Worm (Caenorhabditis elegans) whole organism, L3 larva: Measurements from ENCODE around the gene K08B12.1.

Experiments
- aly-2 ChIP-seq: fragments of 150-350 bp; optimal IDR thresholded peaks from 2 replicates; lab custom pipeline; 2014; ENCODE audit warnings: missing biosample characterization, missing genetic modification characterization
- ama-1 ChIP-seq: fragments of 150-350 bp; optimal IDR thresholded peaks from 2 replicates; lab custom pipeline; 2018
- ceh-16 ChIP-seq: sonication (generic microtip); optimal IDR thresholded peaks from 2 replicates; lab custom pipeline; 2017; ENCODE audit warnings: missing biosample characterization, missing genetic modification characterization
- ceh-28 ChIP-seq: fragments of 150-350 bp; optimal IDR thresholded peaks from 2 replicates; lab custom pipeline; 2014; ENCODE audit warnings: missing biosample characterization, missing genetic modification reagents, missing genetic modification characterization
- ceh-9 ChIP-seq: sonication (generic microtip); optimal IDR thresholded peaks from 2 replicates; lab custom pipeline; 2018; ENCODE audit warnings: missing biosample characterization, missing genetic modification characterization
- daf-12 ChIP-seq: fragments of 150-350 bp; optimal IDR thresholded peaks from 2 replicates; lab custom pipeline; 2014; ENCODE audit warnings: missing biosample characterization, missing genetic modification reagents, missing genetic modification characterization
- egl-27 ChIP-seq: sonication (generic microtip); optimal IDR thresholded peaks from 4 replicates; lab custom pipeline; 2017; ENCODE audit warnings: missing biosample characterization, missing genetic modification reagents, missing genetic modification characterization
- egl-5 ChIP-seq: fragments of 150-350 bp; optimal IDR thresholded peaks from 2 replicates; lab custom pipeline; 2017; ENCODE audit warnings: missing biosample characterization, missing genetic modification reagents, missing genetic modification characterization, inconsistent platforms
- elt-1 ChIP-seq: fragments of 150-350 bp; optimal IDR thresholded peaks from 2 replicates; lab custom pipeline; 2014; ENCODE audit warnings: missing biosample characterization, missing genetic modification characterization
- elt-2 ChIP-seq: sonication (generic microtip); optimal IDR thresholded peaks from 2 replicates; lab custom pipeline; 2016; ENCODE audit warnings: missing genetic modification reagents, mild to moderate bottlenecking, missing genetic modification characterization, missing compliant biosample characterization
- eor-1 ChIP-seq, 2 experiments: fragments of 150-350 bp; optimal IDR thresholded peaks; 2 replicates each; lab custom pipeline; 2014 to 2018; ENCODE audit warnings: missing biosample characterization in 2 of 2, missing genetic modification characterization in 2 of 2
- fos-1 ChIP-seq: fragments of 150-350 bp; optimal IDR thresholded peaks from 2 replicates; lab custom pipeline; 2014; ENCODE audit warnings: missing biosample characterization, missing genetic modification characterization
- jun-1 ChIP-seq: fragments of 150-350 bp; optimal IDR thresholded peaks from 2 replicates; lab custom pipeline; 2014; ENCODE audit warnings: missing biosample characterization, missing genetic modification reagents, missing genetic modification characterization
- lsy-12 ChIP-seq: sonication (generic microtip); optimal IDR thresholded peaks from 2 replicates; lab custom pipeline; 2016; ENCODE audit warnings: mild to moderate bottlenecking, missing genetic modification characterization, missing compliant biosample characterization
- mml-1 ChIP-seq: fragments of 150-350 bp; sonication (generic microtip); optimal IDR thresholded peaks from 3 replicates; lab custom pipeline; 2014; ENCODE audit warnings: missing biosample characterization, missing genetic modification characterization
- nfya-1 ChIP-seq: sonication (generic microtip); optimal IDR thresholded peaks from 2 replicates; lab custom pipeline; 2017; ENCODE audit warnings: missing genetic modification characterization, mild to moderate bottlenecking, missing compliant biosample characterization, antibody characterized with exemption, moderate library complexity; ENCODE audit not compliant: insufficient read depth
- nhr-12 ChIP-seq: fragments of 150-350 bp; optimal IDR thresholded peaks from 2 replicates; lab custom pipeline; 2014; ENCODE audit warnings: missing biosample characterization, missing genetic modification characterization
- nhr-23 ChIP-seq: fragments of 150-350 bp; optimal IDR thresholded peaks from 2 replicates; lab custom pipeline; 2014; ENCODE audit warnings: missing biosample characterization, missing genetic modification reagents, missing genetic modification characterization
- nhr-237 ChIP-seq: fragments of 150-350 bp; optimal IDR thresholded peaks from 2 replicates; lab custom pipeline; 2014; ENCODE audit warnings: missing biosample characterization, missing genetic modification characterization
- nhr-25 ChIP-seq: sonication (generic microtip); optimal IDR thresholded peaks from 2 replicates; lab custom pipeline; 2017; ENCODE audit warnings: missing biosample characterization, missing genetic modification characterization
- nhr-28 ChIP-seq: fragments of 150-350 bp; optimal IDR thresholded peaks from 2 replicates; lab custom pipeline; 2014; ENCODE audit warnings: missing biosample characterization, missing genetic modification characterization
- nhr-43 ChIP-seq: sonication (generic microtip); optimal IDR thresholded peaks from 2 replicates; lab custom pipeline; 2016; ENCODE audit warnings: mild to moderate bottlenecking, missing genetic modification characterization, missing compliant biosample characterization; ENCODE audit not compliant: poor library complexity, severe bottlenecking
- nhr-67 ChIP-seq: fragments of 150-350 bp; optimal IDR thresholded peaks from 2 replicates; lab custom pipeline; 2014; ENCODE audit warnings: missing biosample characterization, missing genetic modification characterization
- nhr-76 ChIP-seq: fragments of 150-350 bp; sonication (generic microtip); optimal IDR thresholded peaks from 5 replicates; lab custom pipeline; 2014; ENCODE audit warnings: missing biosample characterization, missing genetic modification characterization
- pha-4 ChIP-seq: fragments of 150-350 bp; optimal IDR thresholded peaks from 2 replicates; lab custom pipeline; 2014; ENCODE audit warnings: missing biosample characterization, missing genetic modification reagents, missing genetic modification characterization
- pqm-1 ChIP-seq: fragments of 150-350 bp; optimal IDR thresholded peaks from 2 replicates; lab custom pipeline; 2017; ENCODE audit warnings: missing biosample characterization, missing genetic modification characterization, inconsistent platforms
- skn-1 ChIP-seq: fragments of 150-350 bp; optimal IDR thresholded peaks from 2 replicates; lab custom pipeline; 2014; ENCODE audit warnings: missing biosample characterization, missing genetic modification characterization
- snpc-4 ChIP-seq: fragments of 150-350 bp; optimal IDR thresholded peaks from 2 replicates; lab custom pipeline; 2014; ENCODE audit warnings: missing biosample characterization, missing genetic modification characterization
- tbx-2 ChIP-seq: sonication (generic microtip); optimal IDR thresholded peaks from 2 replicates; lab custom pipeline; 2016; ENCODE audit warnings: mild to moderate bottlenecking, missing genetic modification characterization, missing compliant biosample characterization
- unc-39 ChIP-seq: sonication (generic microtip); optimal IDR thresholded peaks from 4 replicates; lab custom pipeline; 2017; ENCODE audit warnings: missing biosample characterization, missing genetic modification characterization
- unc-62 ChIP-seq: fragments of 150-350 bp; sonication (generic microtip); optimal IDR thresholded peaks from 4 replicates; lab custom pipeline; 2014; ENCODE audit warnings: missing biosample characterization, missing genetic modification reagents, missing genetic modification characterization
- ztf-11 ChIP-seq: fragments of 150-350 bp; optimal IDR thresholded peaks from 2 replicates; lab custom pipeline; 2014; ENCODE audit warnings: missing biosample characterization, missing genetic modification characterization

The K08B12.1 gene

DNA sequence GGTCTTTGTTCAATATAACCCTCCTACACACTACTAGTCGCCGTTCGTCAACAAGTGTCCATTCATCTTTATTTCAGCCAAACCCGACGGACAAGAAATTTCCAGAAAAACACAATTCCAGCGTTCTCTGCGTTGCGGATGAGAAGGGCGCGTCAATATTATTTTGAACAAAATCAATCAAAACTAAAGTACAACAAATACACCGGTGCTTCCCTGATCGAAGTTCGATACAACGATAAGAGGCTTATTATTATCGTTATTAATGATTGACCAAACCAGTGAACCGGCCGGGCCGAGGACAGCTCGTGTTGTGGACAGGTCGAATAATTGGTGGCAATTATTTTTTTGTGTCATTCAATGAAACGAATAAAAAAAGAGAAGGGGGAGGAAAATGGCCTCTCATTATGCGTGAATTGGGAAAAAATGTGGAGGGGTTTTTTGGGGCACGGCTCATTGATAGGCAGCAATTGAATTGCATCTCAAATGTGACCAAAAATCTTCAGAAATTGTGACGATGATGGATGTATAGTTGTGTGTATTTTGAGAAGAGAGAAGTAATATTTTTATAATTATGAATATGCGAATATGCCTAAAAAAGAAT, 28.4 kb upstream of the K08B12.1 start:
- peak; percentile 28 for TF ChIP-seq tbx-2 (tag; lab: Kevin White, UChicago)
- TF ChIP-seq daf-12 (tag; lab: Kevin White, UChicago): no peak
- TF ChIP-seq skn-1 (tag; lab: Kevin White, UChicago): no peak
- TF ChIP-seq nfya-1: peak; percentile 31
- no peak for TF ChIP-seq mml-1
- peak; percentile 57 for TF ChIP-seq elt-2
- TF ChIP-seq egl-5 (tag; lab: Kevin White, UChicago): peak; percentile 92
- TF ChIP-seq nhr-28 (tag; lab: Kevin White, UChicago): no peak
- peak; percentile 28 for TF ChIP-seq ama-1
- TF ChIP-seq pqm-1 (tag; lab: Kevin White, UChicago): peak; percentile 36
- TF ChIP-seq pha-4 (tag; lab: Kevin White, UChicago): peak; percentile 54
- TF ChIP-seq ceh-16 (tag; lab: Kevin White, UChicago): no peak
- TF ChIP-seq lsy-12 (tag; lab: Kevin White, UChicago): no peak

DNA sequence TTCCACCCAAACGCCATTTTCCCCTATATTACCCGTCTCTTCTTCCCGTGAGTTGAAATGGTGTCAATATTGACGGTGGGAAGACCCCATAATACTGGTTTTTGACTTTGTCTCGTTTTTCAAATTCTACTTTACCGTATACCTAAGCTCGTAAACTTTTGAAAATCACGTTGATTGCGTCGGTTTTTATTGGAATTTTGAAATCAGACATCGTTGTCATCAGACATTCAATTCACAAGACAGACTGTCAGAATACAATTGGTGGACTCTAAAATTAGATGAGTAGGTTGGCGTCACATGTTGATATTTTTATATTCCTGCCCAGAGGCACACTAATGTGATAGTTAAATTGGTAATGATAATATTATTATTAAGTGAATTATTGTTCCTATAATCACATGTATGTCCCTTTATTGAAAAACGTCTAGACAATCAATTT, 27.2 kb upstream of the K08B12.1 start:
- TF ChIP-seq skn-1 (tag; lab: Kevin White, UChicago): no peak
- peak; percentile 97 for TF ChIP-seq pha-4 (tag; lab: Kevin White, UChicago)

DNA sequence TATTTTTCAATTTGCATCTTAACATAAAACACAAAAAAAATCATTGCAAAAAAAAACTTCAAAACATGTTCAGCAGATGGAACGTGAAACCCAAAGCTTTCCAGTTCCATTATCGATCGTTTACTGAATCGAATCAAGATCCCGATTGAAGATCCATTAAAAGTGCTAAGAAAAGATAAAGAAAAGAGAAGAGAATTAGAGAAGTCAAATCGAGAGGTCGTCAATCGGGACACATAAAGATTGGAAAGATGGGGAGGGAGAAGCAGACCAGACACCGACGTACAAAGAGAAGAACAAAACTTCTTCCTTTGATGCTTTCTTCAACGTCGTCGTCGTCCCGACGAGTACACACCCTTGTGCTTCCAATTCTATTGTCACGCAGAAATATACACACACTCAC, 26.3 kb upstream of the K08B12.1 start:
- TF ChIP-seq ceh-28 (peak; percentile 26), nhr-25 (tag; lab: Kevin White, UChicago) (peak; percentile 38), nhr-237 (tag; lab: Kevin White, UChicago) (no peak), ztf-11 (tag; lab: Kevin White, UChicago) (no peak), egl-5 (tag; lab: Kevin White, UChicago) (peak; percentile 53), nhr-23 (tag; lab: Kevin White, UChicago) (peak; percentile 70), ceh-9 (tag; lab: Kevin White, UChicago) (no peak), lsy-12 (tag; lab: Kevin White, UChicago) (no peak), daf-12 (tag; lab: Kevin White, UChicago) (no peak), unc-62 (GFP tag; lab: Kevin White, UChicago) (no peak), elt-1 (tag; lab: Kevin White, UChicago) (peak; percentile 78), pqm-1 (tag; lab: Kevin White, UChicago) (no peak), nfya-1 (peak; percentile 19)

DNA sequence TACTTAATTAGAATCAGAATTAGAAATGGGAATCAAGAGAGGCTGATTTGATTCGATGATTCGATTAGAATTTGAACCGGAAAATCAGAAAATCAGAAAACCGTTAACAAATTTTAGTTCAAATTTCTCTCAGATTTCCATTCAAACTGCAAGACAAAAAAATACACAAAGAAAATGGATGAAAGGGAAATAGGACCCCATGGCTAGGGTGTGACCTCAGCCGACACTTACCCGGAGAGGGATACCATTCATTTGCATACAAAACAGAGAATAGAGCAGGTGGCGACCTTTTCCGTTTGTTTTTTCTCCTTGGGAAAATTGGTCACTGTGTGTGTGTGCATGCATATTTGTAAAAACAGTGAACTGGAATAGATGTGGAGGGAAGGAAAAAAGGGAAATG, 25.2 kb upstream of the K08B12.1 start:
- TF ChIP-seq ceh-16 (tag; lab: Kevin White, UChicago) (no peak), nhr-12 (tag; lab: Kevin White, UChicago) (no peak), fos-1 (tag; lab: Kevin White, UChicago) (no peak), nhr-67 (tag; lab: Kevin White, UChicago) (no peak), nhr-25 (tag; lab: Kevin White, UChicago) (no peak), egl-5 (tag; lab: Kevin White, UChicago) (no peak), snpc-4 (no peak), nhr-237 (tag; lab: Kevin White, UChicago) (no peak), ceh-9 (tag; lab: Kevin White, UChicago) (no peak), unc-62 (GFP tag; lab: Kevin White, UChicago) (no peak), egl-27 (tag; lab: Kevin White, UChicago) (no peak), tbx-2 (tag; lab: Kevin White, UChicago) (no peak), lsy-12 (tag; lab: Kevin White, UChicago) (no peak)
- TF ChIP-seq, all 47 proteins: peak for 0

DNA sequence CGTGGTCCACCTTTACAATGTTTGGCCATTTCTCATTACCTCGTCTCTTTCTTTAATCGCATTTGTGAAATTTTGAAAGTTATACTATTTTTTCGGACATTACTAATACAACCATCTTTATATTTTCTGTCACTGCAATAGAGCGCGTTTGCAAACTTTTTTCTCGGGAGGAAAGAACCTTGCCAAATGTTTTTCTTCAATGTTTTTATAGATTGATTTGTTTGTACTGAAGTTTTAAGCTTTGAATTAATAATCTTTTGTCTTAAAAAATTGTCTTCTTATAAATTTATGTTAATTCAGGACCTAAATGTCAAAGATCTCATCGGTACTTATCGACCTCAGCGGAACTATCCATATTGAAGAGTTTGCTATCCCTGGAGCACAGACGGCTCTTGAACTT, 24.3 kb upstream of the K08B12.1 start, which contains the start of gene K08B12.3:
Gene K08B12.3, plus strand, starts transcription at position 301 of the 400 bp plus-strand sequence.
- TF ChIP-seq nhr-76 (tag; lab: Kevin White, UChicago): no peak
- TF ChIP-seq pha-4 (tag; lab: Kevin White, UChicago): peak; percentile 44

DNA sequence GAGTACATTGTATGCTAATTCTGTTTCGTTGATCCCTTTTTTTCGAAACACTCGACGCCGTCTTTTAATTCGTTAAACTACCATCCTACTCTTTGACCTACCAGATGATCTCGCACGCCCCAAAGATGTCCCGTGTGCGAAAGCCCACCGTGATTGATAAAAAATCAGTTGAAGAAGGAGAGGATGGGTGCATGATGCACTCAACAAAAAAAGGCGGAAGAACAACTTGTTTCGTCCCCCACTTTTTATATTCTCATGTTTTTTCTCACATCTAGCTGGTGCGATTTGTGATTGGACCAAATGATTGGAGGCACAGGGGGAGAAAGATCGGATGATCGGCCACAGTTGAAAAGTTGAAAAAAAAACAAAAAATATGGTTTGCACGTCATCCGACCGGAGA, 20.8 kb upstream of the K08B12.1 start:
- TF ChIP-seq lsy-12 (tag; lab: Kevin White, UChicago) (no peak), nhr-76 (tag; lab: Kevin White, UChicago) (peak; percentile 27), eor-1 (tag; optimal IDR thresholded peaks at IDR 0.05; lab: Kevin White, UChicago) (no peak), egl-5 (tag; lab: Kevin White, UChicago) (no peak), nhr-43 (tag; lab: Kevin White, UChicago) (peak; percentile 77), nhr-25 (tag; lab: Kevin White, UChicago) (peak; percentile 42), aly-2 (tag; lab: Kevin White, UChicago) (no peak), nhr-23 (tag; lab: Kevin White, UChicago) (peak; percentile 30), ceh-28 (no peak), nhr-67 (tag; lab: Kevin White, UChicago) (no peak), elt-1 (tag; lab: Kevin White, UChicago) (no peak), unc-62 (GFP tag; lab: Kevin White, UChicago) (no peak), ama-1 (no peak), mml-1 (no peak), nhr-12 (tag; lab: Kevin White, UChicago) (no peak), jun-1 (tag; lab: Kevin White, UChicago) (no peak), unc-39 (tag; lab: Kevin White, UChicago) (no peak)
